Worm (Caenorhabditis elegans): ENCODE measurements around the gene C03B1.6.

DNA sequence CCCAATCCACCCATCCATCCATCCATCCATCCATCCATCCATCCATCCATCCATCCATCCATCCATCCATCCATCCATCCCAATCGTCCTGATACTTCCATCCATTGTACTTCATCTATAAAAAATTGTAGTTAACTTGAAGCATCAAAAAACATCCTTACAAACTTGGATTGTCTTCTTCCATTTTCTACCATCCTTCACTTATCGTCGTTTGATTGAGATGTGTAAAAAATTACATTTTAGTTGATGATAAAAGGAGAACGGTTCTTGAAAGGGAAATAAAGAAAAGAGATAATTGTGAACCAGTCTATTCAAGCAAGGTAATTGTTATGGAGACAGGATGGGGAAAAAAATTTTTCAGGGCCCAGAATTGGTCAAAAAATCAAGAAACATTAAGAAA is 7.7 kb downstream of the C03B1.6 start, which contains the start of gene C03B1.10:
- TF ChIP-seq unc-130 (tag; optimal IDR thresholded peaks at IDR 0.05) (no peak), ama-1 (optimal IDR thresholded peaks at IDR 0.05) (no peak), unc-62 (GFP tag; optimal IDR thresholded peaks at IDR 0.05) (no peak), nhr-76 (tag; optimal IDR thresholded peaks at IDR 0.05) (no peak), tlp-1 (tag; optimal IDR thresholded peaks at IDR 0.05) (no peak), C16A3.4 (tag; optimal IDR thresholded peaks at IDR 0.05) (no peak), elt-3 (tag; optimal IDR thresholded peaks at IDR 0.05) (no peak), snpc-4 (tag; optimal IDR thresholded peaks at IDR 0.05) (no peak), ets-5 (GFP tag; IDR thresholded peaks at IDR 0.05) (no peak), ceh-63 (GFP tag; optimal IDR thresholded peaks at IDR 0.05) (no peak)
